Fruit fly (Drosophila melanogaster) whole organism, embryonic: ENCODE results near the gene CG10383.

ENCODE experiments used
- Bdp1 ChIP-seq: fragments of 200-800 bp; sonication (Bioruptor generic); optimal IDR thresholded peaks from 3 replicates; lab custom pipeline; 2016; ENCODE audit warnings: missing biosample characterization, missing genetic modification characterization
- CG10321 ChIP-seq: fragments of 200-800 bp; sonication (Bioruptor generic); IDR thresholded peaks from 2 replicates; pipeline ENCODE4 v1.3.6; 2022; ENCODE audit warnings: missing biosample characterization, missing genetic modification characterization
- CG10366 ChIP-seq: fragments of 200-800 bp; sonication (Bioruptor generic); IDR thresholded peaks from 2 replicates; pipeline ENCODE4 v1.3.6; 2022; ENCODE audit warnings: missing biosample characterization, missing genetic modification characterization
- CG11696 ChIP-seq: fragments of 200-800 bp; sonication (Bioruptor generic); IDR thresholded peaks from 2 replicates; pipeline ENCODE4 v1.3.6; 2022; ENCODE audit warnings: missing biosample characterization, missing genetic modification characterization
- CG12071 ChIP-seq: fragments of 200-800 bp; sonication (Bioruptor generic); optimal IDR thresholded peaks from 3 replicates; lab custom pipeline; 2018; ENCODE audit warnings: missing biosample characterization, mild to moderate bottlenecking, missing genetic modification characterization
- CG12299 ChIP-seq: fragments of 200-800 bp; sonication (Bioruptor generic); optimal IDR thresholded peaks from 2 replicates; lab custom pipeline; 2018; ENCODE audit warnings: missing biosample characterization, mild to moderate bottlenecking, missing genetic modification characterization
- CG14441 ChIP-seq: fragments of 200-800 bp; sonication (Bioruptor generic); IDR thresholded peaks from 2 replicates; pipeline ENCODE4 v1.3.6; 2022; ENCODE audit warnings: missing biosample characterization, missing genetic modification characterization
- CG1529 ChIP-seq: fragments of 200-800 bp; sonication (Bioruptor generic); optimal IDR thresholded peaks from 3 replicates; lab custom pipeline; 2018; ENCODE audit warnings: missing biosample characterization, missing genetic modification characterization
- CG1603 ChIP-seq: fragments of 200-800 bp; sonication (Bioruptor generic); optimal IDR thresholded peaks from 2 replicates; lab custom pipeline; 2019; ENCODE audit warnings: missing biosample characterization, mild to moderate bottlenecking, missing genetic modification characterization, moderate library complexity
- CG17568 ChIP-seq: fragments of 200-800 bp; sonication (Bioruptor generic); optimal IDR thresholded peaks from 2 replicates; lab custom pipeline; 2018; ENCODE audit warnings: missing biosample characterization, mild to moderate bottlenecking, missing genetic modification characterization, moderate library complexity
- CG2116 ChIP-seq: fragments of 200-800 bp; sonication (Bioruptor generic); optimal IDR thresholded peaks from 3 replicates; lab custom pipeline; 2018; ENCODE audit warnings: missing biosample characterization, mild to moderate bottlenecking, missing genetic modification characterization
- CG2678 ChIP-seq: fragments of 200-800 bp; sonication (Bioruptor generic); optimal IDR thresholded peaks from 3 replicates; lab custom pipeline; 2019; ENCODE audit warnings: missing biosample characterization, mild to moderate bottlenecking, missing genetic modification characterization, moderate library complexity
- CG2875 ChIP-seq: fragments of 200-800 bp; sonication (Bioruptor generic); optimal IDR thresholded peaks from 2 replicates; lab custom pipeline; 2017; ENCODE audit warnings: missing biosample characterization, mild to moderate bottlenecking, missing genetic modification characterization, missing genetic modification reagents
- CG2889 ChIP-seq: fragments of 200-800 bp; sonication (Bioruptor generic); IDR thresholded peaks from 3 replicates; pipeline ENCODE4 v1.3.6; 2022; ENCODE audit warnings: missing biosample characterization, missing genetic modification characterization
- CG3065 ChIP-seq: fragments of 200-800 bp; sonication (Bioruptor generic); optimal IDR thresholded peaks from 2 replicates; lab custom pipeline; 2016; ENCODE audit warnings: missing biosample characterization, missing genetic modification characterization
- CG34376 ChIP-seq: fragments of 200-800 bp; sonication (Bioruptor generic); optimal IDR thresholded peaks from 2 replicates; lab custom pipeline; 2018; ENCODE audit warnings: missing biosample characterization, mild to moderate bottlenecking, missing genetic modification characterization
- CG3726 ChIP-seq: fragments of 200-800 bp; sonication (Bioruptor generic); IDR thresholded peaks from 3 replicates; pipeline ENCODE4, ENCODE4 v1.3.6; 2022; ENCODE audit warnings: missing biosample characterization, missing genetic modification characterization
- CG4707 ChIP-seq: fragments of 200-800 bp; sonication (Bioruptor generic); optimal IDR thresholded peaks from 2 replicates; lab custom pipeline; 2018; ENCODE audit warnings: missing biosample characterization, mild to moderate bottlenecking, missing genetic modification characterization, moderate library complexity
- CG6254 ChIP-seq: fragments of 200-800 bp; sonication (Bioruptor generic); optimal IDR thresholded peaks from 3 replicates; lab custom pipeline; 2017; ENCODE audit warnings: mild to moderate bottlenecking, missing biosample characterization, missing genetic modification reagents, missing genetic modification characterization
- CG6683 ChIP-seq: fragments of 200-800 bp; sonication (Bioruptor generic); optimal IDR thresholded peaks from 2 replicates; lab custom pipeline; 2017; ENCODE audit warnings: missing biosample characterization, mild to moderate bottlenecking, missing genetic modification characterization, missing genetic modification reagents
- CG8281 ChIP-seq: fragments of 200-800 bp; sonication (Bioruptor generic); optimal IDR thresholded peaks from 2 replicates; lab custom pipeline; 2018; ENCODE audit warnings: missing biosample characterization, mild to moderate bottlenecking, missing genetic modification characterization, moderate library complexity
- CG8388 ChIP-seq: fragments of 200-800 bp; sonication (Bioruptor generic); optimal IDR thresholded peaks from 2 replicates; lab custom pipeline; 2019; ENCODE audit warnings: missing biosample characterization, mild to moderate bottlenecking, missing genetic modification characterization, moderate library complexity
- Camta ChIP-seq: fragments of 200-800 bp; sonication (Bioruptor generic); optimal IDR thresholded peaks from 2 replicates; lab custom pipeline; 2016; ENCODE audit warnings: missing biosample characterization, missing genetic modification characterization
- D19B ChIP-seq: fragments of 200-800 bp; sonication (Bioruptor generic); optimal IDR thresholded peaks from 2 replicates; lab custom pipeline; 2017; ENCODE audit warnings: missing biosample characterization, mild to moderate bottlenecking, missing genetic modification characterization
- Dp ChIP-seq: fragments of 200-800 bp; sonication (Bioruptor generic); optimal IDR thresholded peaks from 2 replicates; lab custom pipeline; 2018; ENCODE audit warnings: missing biosample characterization, mild to moderate bottlenecking, missing genetic modification characterization, moderate library complexity
- H15 ChIP-seq: fragments of 200-800 bp; sonication (Bioruptor generic); IDR thresholded peaks from 3 replicates; pipeline ENCODE4 v1.3.6; 2022; ENCODE audit warnings: missing biosample characterization, missing genetic modification characterization
- Kr ChIP-seq: fragments of 200-800 bp; sonication (Bioruptor generic); optimal IDR thresholded peaks from 2 replicates; lab custom pipeline; 2017; ENCODE audit warnings: missing biosample characterization, mild to moderate bottlenecking, missing genetic modification characterization
- Mrtf ChIP-seq: fragments of 200-800 bp; sonication (Bioruptor generic); IDR thresholded peaks from 3 replicates; pipeline ENCODE4 v1.3.6; 2022; ENCODE audit warnings: missing biosample characterization, missing genetic modification characterization
- NFAT ChIP-seq: fragments of 200-800 bp; sonication (Bioruptor generic); IDR thresholded peaks from 2 replicates; pipeline ENCODE4 v1.3.6; 2022; ENCODE audit warnings: missing biosample characterization, missing genetic modification characterization
- NK7.1 ChIP-seq: fragments of 200-800 bp; sonication (Bioruptor generic); optimal IDR thresholded peaks from 3 replicates; lab custom pipeline; 2016; ENCODE audit warnings: missing biosample characterization, missing genetic modification characterization
- Neu2 ChIP-seq: fragments of 200-800 bp; sonication (Bioruptor generic); optimal IDR thresholded peaks from 3 replicates; lab custom pipeline; 2016; ENCODE audit warnings: missing biosample characterization, missing genetic modification characterization, borderline replicate concordance
- Nf-YB ChIP-seq: fragments of 200-800 bp; sonication (Bioruptor generic); optimal IDR thresholded peaks from 3 replicates; lab custom pipeline; 2019; ENCODE audit warnings: missing biosample characterization, mild to moderate bottlenecking, missing genetic modification characterization, moderate library complexity
- Spps ChIP-seq: fragments of 200-800 bp; sonication (Bioruptor generic); optimal IDR thresholded peaks from 2 replicates; lab custom pipeline; 2018; ENCODE audit warnings: missing biosample characterization, mild to moderate bottlenecking, missing genetic modification characterization
- Ssrp ChIP-seq: fragments of 200-800 bp; sonication (Bioruptor generic); optimal IDR thresholded peaks from 2 replicates; lab custom pipeline; 2018; ENCODE audit warnings: missing biosample characterization, mild to moderate bottlenecking, missing genetic modification characterization, moderate library complexity
- cg ChIP-seq: fragments of 200-800 bp; sonication (Bioruptor generic); optimal IDR thresholded peaks from 3 replicates; lab custom pipeline; 2019; ENCODE audit warnings: missing biosample characterization, mild to moderate bottlenecking, missing genetic modification characterization, moderate library complexity
- croc ChIP-seq: fragments of 200-800 bp; sonication (Bioruptor generic); conservative IDR thresholded peaks from 3 replicates; pipeline ENCODE4 v1.3.6; 2022; ENCODE audit warnings: missing biosample characterization, missing genetic modification characterization
- grau ChIP-seq: fragments of 200-800 bp; optimal IDR thresholded peaks from 3 replicates; lab custom pipeline; 2019; ENCODE audit warnings: missing biosample characterization, mild to moderate bottlenecking, missing genetic modification characterization, moderate library complexity
- gsb ChIP-seq: fragments of 200-800 bp; sonication (Bioruptor generic); IDR thresholded peaks from 2 replicates; pipeline ENCODE4 v1.3.6; 2022; ENCODE audit warnings: missing biosample characterization, missing genetic modification characterization
- maf-S ChIP-seq: fragments of 200-800 bp; sonication (Bioruptor generic); optimal IDR thresholded peaks from 2 replicates; lab custom pipeline; 2016; ENCODE audit warnings: missing biosample characterization, missing genetic modification characterization
- mam ChIP-seq: fragments of 200-800 bp; sonication (Bioruptor generic); optimal IDR thresholded peaks from 3 replicates; lab custom pipeline; 2016; ENCODE audit warnings: missing biosample characterization, missing genetic modification characterization
- p53 ChIP-seq: fragments of 200-800 bp; sonication (Bioruptor generic); optimal IDR thresholded peaks from 2 replicates; lab custom pipeline; 2016; ENCODE audit warnings: missing biosample characterization, missing genetic modification characterization
- pho ChIP-seq: fragments of 200-800 bp; sonication (Bioruptor generic); optimal IDR thresholded peaks from 2 replicates; lab custom pipeline; 2016; ENCODE audit warnings: missing biosample characterization, missing genetic modification characterization
- ro ChIP-seq: fragments of 200-800 bp; sonication (Bioruptor generic); IDR thresholded peaks from 2 replicates; pipeline ENCODE4 v1.3.6; 2022; ENCODE audit warnings: missing biosample characterization, missing genetic modification characterization
- row ChIP-seq: fragments of 200-800 bp; sonication (Bioruptor generic); IDR thresholded peaks from 3 replicates; pipeline ENCODE4 v1.3.6; 2022; ENCODE audit warnings: missing biosample characterization, missing genetic modification characterization
- sens-2 ChIP-seq: fragments of 200-800 bp; sonication (Bioruptor generic); IDR thresholded peaks from 2 replicates; pipeline ENCODE4 v1.3.6; 2022; ENCODE audit warnings: missing biosample characterization, missing genetic modification characterization
- ssp ChIP-seq: fragments of 200-800 bp; sonication (Bioruptor generic); IDR thresholded peaks from 2 replicates; pipeline ENCODE4 v1.3.6; 2022; ENCODE audit warnings: missing biosample characterization, missing genetic modification characterization
- unpg ChIP-seq: fragments of 200-800 bp; sonication (Bioruptor generic); optimal IDR thresholded peaks from 3 replicates; lab custom pipeline; 2018; ENCODE audit warnings: missing biosample characterization, mild to moderate bottlenecking, missing genetic modification characterization, moderate library complexity
- zfh2 ChIP-seq: fragments of 200-800 bp; sonication (Bioruptor generic); optimal IDR thresholded peaks from 2 replicates; lab custom pipeline; 2016; ENCODE audit warnings: missing biosample characterization, missing genetic modification characterization

CG10383 gene

DNA sequence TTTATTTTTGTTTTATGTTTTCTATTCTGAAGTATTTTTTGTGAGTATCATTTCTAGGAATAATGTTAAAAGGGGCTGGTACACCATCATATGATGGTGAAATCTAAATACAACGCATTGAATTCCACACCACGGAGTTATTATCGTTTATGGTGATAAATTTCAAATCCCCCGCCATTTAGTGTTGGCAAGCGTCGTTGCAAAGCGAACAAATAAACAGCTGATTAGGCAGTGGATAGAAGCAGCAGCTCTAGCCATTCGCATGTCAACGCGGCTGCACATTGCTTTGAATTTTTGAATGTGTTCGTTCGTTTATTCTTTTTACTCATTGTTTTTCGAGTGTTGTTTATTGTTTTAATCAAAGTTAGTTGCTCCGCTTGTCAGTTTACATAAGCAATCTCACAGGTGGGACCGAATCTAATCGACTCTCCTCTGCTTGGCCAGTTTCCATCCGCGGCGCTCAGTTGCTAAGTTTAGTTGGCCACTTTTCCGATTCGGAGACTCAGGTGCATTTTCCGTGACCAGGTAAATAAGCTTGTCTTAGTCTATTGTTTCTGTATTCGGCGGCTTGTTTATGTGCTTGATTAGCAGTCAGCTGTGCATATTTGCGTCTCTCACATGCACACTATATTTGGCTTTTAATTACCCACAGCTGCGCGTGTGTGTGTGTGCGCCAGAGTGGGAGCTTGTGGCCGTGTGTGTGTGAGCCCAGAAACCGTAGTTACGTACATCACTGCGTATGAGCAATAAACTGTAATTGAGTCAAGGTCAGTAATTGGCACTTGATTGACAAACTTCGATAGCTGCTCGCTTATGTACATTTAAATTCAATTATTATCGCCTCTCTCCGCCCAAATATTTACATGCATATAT, 18.2 kb downstream of the CG10383 start, which contains the start of the genes Mst36Fa and CG31751 (continued):
- TF ChIP-seq ssp (GFP tag; lab: Robert Waterston, UW) (0 out of 2 replicates have a peak, but pooled peaks have one; percentile 29), Nf-YB (GFP tag; lab: Kevin White, UChicago) (peak; percentile 68), pho (GFP tag; lab: Kevin White, UChicago) (peak; percentile 71), CG2678 (tag; lab: Kevin White, UChicago) (peak; percentile 87), CG12299 (peak; percentile 74), NK7.1 (peak; percentile 81), CG8388 (GFP tag; lab: Kevin White, UChicago) (peak; percentile 11), CG10321 (GFP tag; lab: Robert Waterston, UW) (no peak), Mrtf (GFP tag; lab: Robert Waterston, UW) (peak; percentile 29; the same call in 1 of the 3 replicates), CG1603 (tag; lab: Kevin White, UChicago) (peak; percentile 53), Bdp1 (peak; percentile 76), Spps (no peak), Neu2 (GFP tag; lab: Kevin White, UChicago) (no peak), CG34376 (GFP tag; lab: Kevin White, UChicago) (peak; percentile 90), mam (GFP tag; lab: Kevin White, UChicago) (peak; percentile 58), Camta (GFP tag; lab: Kevin White, UChicago) (peak; percentile 84), NFAT (GFP tag; lab: Robert Waterston, UW) (no peak; the same call in 1 of the 2 replicates), CG3065 (GFP tag; lab: Kevin White, UChicago) (peak; percentile 74), maf-S (GFP tag; lab: Kevin White, UChicago) (peak; percentile 75), ro (GFP tag; lab: Robert Waterston, UW) (no peak), CG6254 (GFP tag; lab: Kevin White, UChicago) (peak; percentile 55), Ssrp (tag; lab: Kevin White, UChicago) (peak; percentile 9), cg (GFP tag; lab: Kevin White, UChicago) (peak; percentile 87), D19B (GFP tag; lab: Kevin White, UChicago) (peak; percentile 29), CG14441 (GFP tag; lab: Robert Waterston, UW) (peak; percentile 62), Kr (GFP tag; lab: Kevin White, UChicago) (no peak), unpg (GFP tag; lab: Kevin White, UChicago) (peak; percentile 73), grau (tag; lab: Kevin White, UChicago) (peak; percentile 51), CG11696 (GFP tag; lab: Robert Waterston, UW) (peak; percentile 55; the same call in 1 of the 2 replicates), sens-2 (GFP tag; lab: Robert Waterston, UW) (no peak), zfh2 (GFP tag; lab: Kevin White, UChicago) (peak; percentile 31), H15 (GFP tag; lab: Robert Waterston, UW) (peak; percentile 39; the same call in 2 of the 3 replicates), CG6683 (GFP tag; lab: Kevin White, UChicago) (peak; percentile 84), Dp (GFP tag; lab: Kevin White, UChicago) (peak; percentile 97), CG8281 (tag; lab: Kevin White, UChicago) (peak; percentile 64), CG17568 (GFP tag; lab: Kevin White, UChicago) (peak; percentile 84), CG3726 (GFP tag; lab: Robert Waterston, UW) (no peak), CG10366 (GFP tag; lab: Robert Waterston, UW) (peak; percentile 28; the same call in 1 of the 2 replicates), gsb (GFP tag; lab: Robert Waterston, UW) (peak; percentile 74), p53 (GFP tag; lab: Kevin White, UChicago) (peak; percentile 63), croc (GFP tag; lab: Robert Waterston, UW) (no peak), CG2875 (GFP tag; lab: Kevin White, UChicago) (peak; percentile 87), CG12071 (GFP tag; lab: Kevin White, UChicago) (peak; percentile 93), CG2889 (GFP tag; lab: Robert Waterston, UW) (no peak), row (GFP tag; lab: Robert Waterston, UW) (peak; percentile 42; the same call in 1 of the 3 replicates), CG2116 (GFP tag; lab: Kevin White, UChicago) (peak; percentile 74), CG1529 (peak; percentile 82), CG4707 (peak; percentile 77)
